Worm (Caenorhabditis elegans) whole organism, midembryonic: ENCODE measurements around the gene F45C12.17.
"Not testable (repeated sequence)": the region's sequence is repeated elsewhere in the genome, so short reads cannot be mapped to it uniquely, and the experiment has no call there.

Experiments
- T22C8.4 ChIP-seq: fragments of 200-800 bp; sonication (Bioruptor generic); IDR thresholded peaks from 2 replicates; pipeline ENCODE4 v1.3.6; 2022; ENCODE audit warnings: missing genetic modification characterization, missing compliant biosample characterization
- cog-1 ChIP-seq: sonication (generic microtip); optimal IDR thresholded peaks from 2 replicates; lab custom pipeline; 2016; ENCODE audit warnings: missing genetic modification characterization, missing compliant biosample characterization
- flt-1 ChIP-seq: fragments of 200-800 bp; sonication (Bioruptor generic); IDR thresholded peaks from 2 replicates; pipeline ENCODE4 v1.3.6; 2022; ENCODE audit warnings: missing genetic modification characterization, missing compliant biosample characterization
- klf-2 ChIP-seq: fragments of 200-800 bp; sonication (Bioruptor generic); conservative IDR thresholded peaks from 2 replicates; pipeline ENCODE4 v1.3.6; 2022; ENCODE audit warnings: missing genetic modification reagents, missing genetic modification characterization, missing compliant biosample characterization
- med-1 ChIP-seq: sonication (generic microtip); optimal IDR thresholded peaks from 2 replicates; lab custom pipeline; 2017; ENCODE audit warnings: missing genetic modification characterization, mild to moderate bottlenecking, missing compliant biosample characterization, antibody characterized with exemption, missing genetic modification reagents; ENCODE audit not compliant: insufficient read depth
- ref-1 ChIP-seq: fragments of 200-800 bp; sonication (Bioruptor generic); conservative IDR thresholded peaks from 2 replicates; pipeline ENCODE4 v1.3.6; 2022; ENCODE audit warnings: missing genetic modification reagents, missing genetic modification characterization, missing compliant biosample characterization
- tab-1 ChIP-seq: fragments of 200-800 bp; sonication (Bioruptor generic); IDR thresholded peaks from 2 replicates; pipeline ENCODE4 v1.3.6; 2022; ENCODE audit warnings: missing genetic modification characterization, missing compliant biosample characterization
- ztf-23 ChIP-seq: fragments of 200-800 bp; sonication (Bioruptor generic); IDR thresholded peaks from 2 replicates; pipeline ENCODE4 v1.3.6; 2022; ENCODE audit warnings: missing genetic modification reagents, missing genetic modification characterization, missing compliant biosample characterization
- ztf-29 ChIP-seq: fragments of 200-800 bp; sonication (Bioruptor generic); IDR thresholded peaks from 2 replicates; pipeline ENCODE4 v1.3.6; 2022; ENCODE audit warnings: missing genetic modification reagents, missing genetic modification characterization, missing compliant biosample characterization

F45C12.17 gene

DNA sequence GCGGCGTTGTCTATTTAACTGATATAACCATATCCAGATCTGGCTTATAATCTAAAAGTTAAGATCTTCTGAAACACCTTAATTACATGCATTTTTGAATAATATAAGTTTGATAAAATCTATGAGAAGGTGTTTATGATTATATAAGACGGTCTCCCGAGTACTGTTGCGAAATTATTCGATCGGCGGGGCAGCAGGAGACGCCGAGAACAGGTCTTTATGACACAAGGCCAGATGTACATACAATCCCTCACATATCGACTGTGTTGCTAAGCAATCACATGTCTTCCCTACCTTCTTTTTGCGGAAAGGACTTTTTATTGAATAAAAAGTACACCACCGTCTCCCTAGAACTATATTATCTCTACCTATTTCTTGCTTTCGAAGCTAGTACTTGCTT is 30.7 kb downstream of the F45C12.17 start, which contains the start of gene fbxb-53:
fbxb-53 (plus strand) TSS at position 301 of the 400 bp plus-strand sequence.
- TF ChIP-seq ztf-29 = no peak
- TF ChIP-seq klf-2 (GFP tag; lab: Robert Waterston, UW) = no peak

DNA sequence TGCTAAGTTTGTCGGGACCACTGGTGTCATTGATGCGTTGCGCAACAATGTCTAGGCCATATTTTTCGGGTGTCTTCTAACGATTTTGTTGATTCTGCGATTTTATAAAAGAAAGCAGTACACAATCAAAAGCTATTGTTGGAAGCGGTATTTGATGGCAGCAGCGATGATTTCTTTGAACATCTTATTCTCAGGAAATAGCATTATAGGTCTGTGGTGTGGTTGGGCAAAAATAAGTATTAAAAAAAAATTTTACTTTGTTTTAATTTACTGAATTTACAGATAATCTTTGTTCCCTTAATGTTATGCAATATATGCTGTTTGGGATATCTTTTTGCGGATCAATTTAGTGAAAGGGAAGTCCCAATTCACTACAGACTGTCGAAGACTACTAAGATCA is 31.1 kb downstream of the F45C12.17 start, which contains the start of gene F36H5.10:
F36H5.10 (plus strand) TSS at position 301 of the 400 bp plus-strand sequence.
- no peak for TF ChIP-seq flt-1 (GFP tag; lab: Robert Waterston, UW)
- no peak for TF ChIP-seq med-1
- no peak for TF ChIP-seq T22C8.4 (GFP tag; lab: Robert Waterston, UW)
- no peak for TF ChIP-seq cog-1 (tag; lab: Kevin White, UChicago)
- TF ChIP-seq ztf-23 (GFP tag; lab: Robert Waterston, UW) = no peak

DNA sequence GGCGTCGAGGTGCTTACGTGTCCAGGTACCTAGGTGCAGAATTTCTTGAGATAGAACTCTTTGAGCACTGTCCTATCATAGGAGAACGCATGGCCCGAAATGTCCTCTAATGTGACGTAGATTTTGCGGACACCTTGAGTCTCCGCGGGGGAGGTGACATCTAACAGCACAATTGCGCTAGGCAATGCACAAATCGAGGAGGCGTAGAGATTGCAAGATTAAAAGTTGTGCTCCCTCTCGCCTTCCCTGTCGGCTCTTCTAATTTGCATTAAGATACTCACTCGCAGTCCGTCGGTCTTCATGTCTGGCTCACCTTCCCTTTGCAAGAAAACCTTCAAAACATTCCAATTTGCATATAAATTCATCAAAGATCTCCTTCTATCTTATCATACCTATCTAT is 33.7 kb downstream of the F45C12.17 start, which contains the start of gene F36H5.18:
F36H5.18 (plus strand) TSS at position 301 of the 400 bp plus-strand sequence.
- TF ChIP-seq med-1 (no peak), ref-1 (GFP tag; lab: Robert Waterston, UW) (no peak), ztf-23 (GFP tag; lab: Robert Waterston, UW) (no peak), cog-1 (tag; lab: Kevin White, UChicago) (no peak), T22C8.4 (GFP tag; lab: Robert Waterston, UW) (no peak), klf-2 (GFP tag; lab: Robert Waterston, UW) (no peak), ztf-29 (no peak), flt-1 (GFP tag; lab: Robert Waterston, UW) (no peak), tab-1 (GFP tag; lab: Robert Waterston, UW) (no peak)

DNA sequence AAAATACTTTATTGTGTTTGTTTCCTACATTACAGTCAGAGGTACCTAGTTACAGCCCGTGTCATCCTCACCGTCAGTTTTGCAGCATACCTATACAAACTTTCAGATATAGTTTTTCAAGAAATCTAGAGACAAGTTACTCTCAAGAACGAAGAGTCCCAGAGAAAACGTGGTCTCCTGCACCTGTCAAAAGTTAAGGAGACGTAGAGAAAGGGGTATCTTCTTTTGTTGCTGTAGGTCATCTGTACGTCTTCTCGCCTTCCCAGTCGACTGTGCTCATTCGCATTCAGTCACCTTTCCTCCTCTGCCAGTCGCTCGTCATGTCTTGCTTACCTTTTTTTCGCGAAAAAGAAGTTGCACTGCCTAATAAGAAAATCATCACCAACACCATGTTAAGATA is 35.7 kb downstream of the F45C12.17 start, which contains the start of gene F36H5.4:
F36H5.4 (plus strand) TSS at position 301 of the 400 bp plus-strand sequence.
- no peak for TF ChIP-seq ref-1 (GFP tag; lab: Robert Waterston, UW)
- TF ChIP-seq ztf-23 (GFP tag; lab: Robert Waterston, UW) = no peak
- TF ChIP-seq T22C8.4 (GFP tag; lab: Robert Waterston, UW) = no peak
- TF ChIP-seq tab-1 (GFP tag; lab: Robert Waterston, UW) = no peak
- TF ChIP-seq flt-1 (GFP tag; lab: Robert Waterston, UW) = no peak
- no peak for TF ChIP-seq klf-2 (GFP tag; lab: Robert Waterston, UW)
- no peak for TF ChIP-seq ztf-29
- TF ChIP-seq cog-1 (tag; lab: Kevin White, UChicago) = no peak

DNA sequence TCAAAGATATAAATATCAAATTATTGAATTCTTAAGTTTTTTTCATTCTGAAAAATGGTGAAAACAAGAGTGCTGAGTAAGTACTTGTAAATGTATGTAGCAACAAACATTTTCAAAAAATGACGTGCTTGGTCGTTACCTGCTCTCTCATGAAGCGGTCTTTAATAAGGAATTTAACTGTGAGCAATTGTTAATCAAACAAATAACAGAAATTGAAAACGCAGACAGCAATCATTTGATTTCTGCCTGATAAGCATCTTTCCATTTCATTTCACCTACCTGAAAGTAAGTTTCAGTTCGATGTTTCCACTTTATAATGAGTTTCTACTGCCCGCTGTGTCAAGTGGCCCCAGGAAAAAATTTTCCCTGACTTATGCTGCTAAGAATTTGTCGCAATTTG is 37.2 kb downstream of the F45C12.17 start, which contains the start of gene math-28:
math-28 (plus strand) TSS at position 301 of the 400 bp plus-strand sequence.
- TF ChIP-seq cog-1 (tag; lab: Kevin White, UChicago) (no peak), tab-1 (GFP tag; lab: Robert Waterston, UW) (no peak), ref-1 (GFP tag; lab: Robert Waterston, UW) (no peak), T22C8.4 (GFP tag; lab: Robert Waterston, UW) (no peak), ztf-29 (no peak), flt-1 (GFP tag; lab: Robert Waterston, UW) (no peak), med-1 (no peak), ztf-23 (GFP tag; lab: Robert Waterston, UW) (no peak), klf-2 (GFP tag; lab: Robert Waterston, UW) (no peak)

DNA sequence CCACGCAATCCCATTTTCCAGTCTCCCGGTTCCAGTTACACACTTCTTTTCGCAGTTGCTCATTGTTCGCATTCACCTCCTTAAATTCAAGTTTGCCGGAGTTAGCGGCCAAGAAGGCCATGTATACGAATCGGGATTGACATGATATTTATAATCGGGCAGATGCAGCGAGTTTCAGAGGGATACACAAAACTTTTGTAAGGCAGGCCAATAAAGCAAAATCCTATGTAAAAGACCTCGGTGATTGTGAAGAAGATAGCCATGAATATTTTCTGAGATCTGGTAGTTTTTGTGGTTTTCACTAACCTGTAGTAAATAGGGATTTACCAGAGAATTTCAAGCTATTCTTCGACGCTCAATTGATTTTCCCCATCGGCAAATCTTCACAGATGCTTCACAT is 40.8 kb downstream of the F45C12.17 start:
- no peak for TF ChIP-seq ref-1 (GFP tag; lab: Robert Waterston, UW)
- no peak for TF ChIP-seq flt-1 (GFP tag; lab: Robert Waterston, UW)
- TF ChIP-seq T22C8.4 (GFP tag; lab: Robert Waterston, UW) = no peak
- no peak for TF ChIP-seq med-1
- no peak for TF ChIP-seq ztf-23 (GFP tag; lab: Robert Waterston, UW)
- TF ChIP-seq tab-1 (GFP tag; lab: Robert Waterston, UW) = no peak
- TF ChIP-seq klf-2 (GFP tag; lab: Robert Waterston, UW) = no peak
- no peak for TF ChIP-seq cog-1 (tag; lab: Kevin White, UChicago)
- TF ChIP-seq ztf-29 = no peak

DNA sequence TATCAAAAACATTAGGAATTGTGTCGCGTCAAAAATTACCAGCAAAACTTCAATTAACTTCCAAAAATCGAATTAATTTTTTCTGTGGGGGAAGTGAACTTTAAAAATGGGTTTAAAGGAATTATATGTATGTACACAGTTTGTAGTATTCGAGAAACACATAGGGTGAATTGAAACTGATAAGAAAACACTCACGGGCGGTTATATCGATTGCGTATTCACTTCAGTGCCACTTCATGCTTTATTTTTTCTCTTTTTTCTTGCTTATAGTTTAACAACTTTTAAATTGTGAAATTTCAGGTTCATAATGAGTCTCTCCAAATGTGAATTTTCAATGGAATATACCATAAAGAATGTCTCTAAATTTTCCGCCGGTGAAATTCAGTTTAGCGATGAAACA is 45.4 kb downstream of the F45C12.17 start, which contains the start of gene math-26:
math-26 (plus strand) TSS at position 301 of the 400 bp plus-strand sequence.
- not testable (repeated sequence) for TF ChIP-seq med-1; cog-1 (tag; lab: Kevin White, UChicago); T22C8.4 (GFP tag; lab: Robert Waterston, UW)

DNA sequence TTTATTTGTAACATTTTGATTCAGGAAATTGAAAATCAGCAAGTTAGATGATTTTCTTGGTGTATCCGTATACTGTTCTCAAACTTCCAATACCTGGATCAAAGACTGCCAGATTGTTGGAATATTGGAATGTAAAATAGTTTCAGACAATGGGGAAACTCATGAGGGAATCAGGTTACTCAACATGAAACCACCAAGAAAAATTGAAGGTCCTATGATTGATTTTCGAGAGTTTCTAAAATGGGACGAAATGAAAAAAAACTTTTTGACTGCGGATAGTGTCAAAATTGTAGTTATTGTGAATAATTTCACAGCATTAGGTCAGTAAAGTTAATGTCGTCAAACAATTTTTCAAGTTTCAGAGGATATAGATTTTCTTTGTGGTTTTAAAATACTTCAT is 45.9 kb downstream of the F45C12.17 start, which contains the start of gene math-3:
math-3 (plus strand) TSS at position 301 of the 400 bp plus-strand sequence.
- TF ChIP-seq cog-1 (tag; lab: Kevin White, UChicago) = no peak
- TF ChIP-seq tab-1 (GFP tag; lab: Robert Waterston, UW) = no peak

DNA sequence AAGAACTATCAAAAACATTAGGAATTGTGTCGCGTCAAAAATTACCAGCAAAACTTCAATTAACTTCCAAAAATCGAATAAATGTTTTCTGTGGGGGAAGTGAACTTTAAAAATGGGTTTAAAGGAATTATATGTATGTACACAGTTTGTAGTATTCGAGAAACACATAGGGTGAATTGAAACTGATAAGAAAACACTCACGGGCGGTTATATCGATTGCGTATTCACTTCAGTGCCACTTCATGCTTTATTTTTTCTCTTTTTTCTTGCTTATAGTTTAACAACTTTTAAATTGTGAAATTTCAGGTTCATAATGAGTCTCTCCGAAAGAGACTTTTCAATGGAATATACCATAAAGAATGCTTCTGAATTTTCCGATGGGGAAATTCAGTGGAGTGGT is 49.3 kb downstream of the F45C12.17 start, which contains the start of gene F36H5.14:
F36H5.14 (plus strand) TSS at position 301 of the 400 bp plus-strand sequence.
- not testable (repeated sequence) for TF ChIP-seq flt-1 (GFP tag; lab: Robert Waterston, UW); ztf-29; ztf-23 (GFP tag; lab: Robert Waterston, UW)
